Fruit fly (Drosophila melanogaster) whole organism, embryonic: ENCODE results near the gene holn1.
A peak's percentile ranks its signal among the peaks of the same experiment; 100 is the strongest.

Source experiments
- Antp ChIP-seq: fragments of 200-800 bp; sonication (Bioruptor generic); optimal IDR thresholded peaks from 3 replicates; lab custom pipeline; 2016; ENCODE audit warnings: missing biosample characterization, missing genetic modification characterization
- Atf3 ChIP-seq: fragments of 200-800 bp; sonication (Bioruptor generic); optimal IDR thresholded peaks from 3 replicates; lab custom pipeline; 2016; ENCODE audit warnings: missing biosample characterization, missing genetic modification characterization
- BtbVII ChIP-seq: fragments of 200-800 bp; sonication (Bioruptor generic); optimal IDR thresholded peaks from 3 replicates; lab custom pipeline; 2017; ENCODE audit warnings: missing biosample characterization, mild to moderate bottlenecking, missing genetic modification characterization
- C15 ChIP-seq: fragments of 200-800 bp; sonication (Bioruptor generic); IDR thresholded peaks from 3 replicates; pipeline ENCODE4 v1.3.6; 2022; ENCODE audit warnings: missing biosample characterization, missing genetic modification characterization
- CG10209 ChIP-seq: fragments of 200-800 bp; sonication (Bioruptor generic); optimal IDR thresholded peaks from 3 replicates; lab custom pipeline; 2017; ENCODE audit warnings: missing biosample characterization, mild to moderate bottlenecking, missing genetic modification characterization, missing genetic modification reagents
- CG10274 ChIP-seq: fragments of 200-800 bp; sonication (Bioruptor generic); optimal IDR thresholded peaks from 3 replicates; lab custom pipeline; 2017; ENCODE audit warnings: missing biosample characterization, mild to moderate bottlenecking, missing genetic modification characterization
- CG10565 ChIP-seq: fragments of 200-800 bp; sonication (Bioruptor generic); optimal IDR thresholded peaks from 3 replicates; lab custom pipeline; 2016; ENCODE audit warnings: missing biosample characterization, mild to moderate bottlenecking, missing genetic modification characterization
- CG10654 ChIP-seq: fragments of 200-800 bp; sonication (Bioruptor generic); optimal IDR thresholded peaks from 2 replicates; lab custom pipeline; 2016; ENCODE audit warnings: missing biosample characterization, missing genetic modification characterization
- CG10979 ChIP-seq: fragments of 200-800 bp; sonication (Bioruptor generic); optimal IDR thresholded peaks from 2 replicates; lab custom pipeline; 2018; ENCODE audit warnings: missing biosample characterization, mild to moderate bottlenecking, missing genetic modification characterization, moderate library complexity
- CG12391 ChIP-seq: fragments of 200-800 bp; sonication (Bioruptor generic); optimal IDR thresholded peaks from 3 replicates; lab custom pipeline; 2018; ENCODE audit warnings: missing biosample characterization, mild to moderate bottlenecking, missing genetic modification characterization, moderate library complexity
- CG13123 ChIP-seq: fragments of 200-800 bp; sonication (Bioruptor generic); optimal IDR thresholded peaks from 2 replicates; lab custom pipeline; 2016; ENCODE audit warnings: missing biosample characterization, missing genetic modification characterization
- CG13424 ChIP-seq: fragments of 200-800 bp; sonication (Bioruptor generic); optimal IDR thresholded peaks from 2 replicates; lab custom pipeline; 2019; ENCODE audit warnings: missing biosample characterization, mild to moderate bottlenecking, missing genetic modification characterization, moderate library complexity
- CG15696 ChIP-seq: fragments of 200-800 bp; sonication (Bioruptor generic); optimal IDR thresholded peaks from 2 replicates; lab custom pipeline; 2019; ENCODE audit warnings: missing biosample characterization, mild to moderate bottlenecking, missing genetic modification characterization, moderate library complexity
- CG2116 ChIP-seq: fragments of 200-800 bp; sonication (Bioruptor generic); optimal IDR thresholded peaks from 3 replicates; lab custom pipeline; 2018; ENCODE audit warnings: missing biosample characterization, mild to moderate bottlenecking, missing genetic modification characterization
- CG31365 ChIP-seq: fragments of 200-800 bp; sonication (Bioruptor generic); optimal IDR thresholded peaks from 2 replicates; lab custom pipeline; 2018; ENCODE audit warnings: missing biosample characterization, mild to moderate bottlenecking, missing genetic modification characterization
- CG4282 ChIP-seq: fragments of 200-800 bp; sonication (Bioruptor generic); optimal IDR thresholded peaks from 2 replicates; lab custom pipeline; 2016; ENCODE audit warnings: missing biosample characterization, missing genetic modification characterization
- CG4424 ChIP-seq: fragments of 200-800 bp; sonication (Bioruptor generic); optimal IDR thresholded peaks from 3 replicates; lab custom pipeline; 2016; ENCODE audit warnings: missing biosample characterization, missing genetic modification characterization
- CG4730 ChIP-seq: fragments of 200-800 bp; sonication (Bioruptor generic); IDR thresholded peaks from 2 replicates; pipeline ENCODE4 v1.3.6; 2022; ENCODE audit warnings: missing biosample characterization, missing genetic modification characterization
- CG5180 ChIP-seq: fragments of 200-800 bp; sonication (Bioruptor generic); optimal IDR thresholded peaks from 3 replicates; lab custom pipeline; 2017; ENCODE audit warnings: missing biosample characterization, missing genetic modification characterization, mild to moderate bottlenecking, moderate library complexity, missing genetic modification reagents
- CG7556 ChIP-seq: fragments of 200-800 bp; sonication (Bioruptor generic); optimal IDR thresholded peaks from 2 replicates; lab custom pipeline; 2017; ENCODE audit warnings: missing biosample characterization, mild to moderate bottlenecking, missing genetic modification characterization
- CG8089 ChIP-seq: fragments of 200-800 bp; sonication (Bioruptor generic); optimal IDR thresholded peaks from 3 replicates; lab custom pipeline; 2016; ENCODE audit warnings: missing biosample characterization, missing genetic modification characterization
- CG8944 ChIP-seq: fragments of 200-800 bp; sonication (Bioruptor generic); optimal IDR thresholded peaks from 3 replicates; lab custom pipeline; 2016; ENCODE audit warnings: missing biosample characterization, missing genetic modification characterization
- D19B ChIP-seq: fragments of 200-800 bp; sonication (Bioruptor generic); optimal IDR thresholded peaks from 2 replicates; lab custom pipeline; 2017; ENCODE audit warnings: missing biosample characterization, mild to moderate bottlenecking, missing genetic modification characterization
- Dbx ChIP-seq: fragments of 200-800 bp; sonication (Bioruptor generic); IDR thresholded peaks from 3 replicates; pipeline ENCODE4 v1.3.6; 2022; ENCODE audit warnings: missing biosample characterization, missing genetic modification characterization
- Doc3 ChIP-seq: fragments of 200-800 bp; sonication (Bioruptor generic); IDR thresholded peaks from 3 replicates; pipeline ENCODE4 v1.3.6; 2022; ENCODE audit warnings: missing biosample characterization, missing genetic modification characterization; ENCODE audit not compliant: partially characterized antibody
- Drgx ChIP-seq: fragments of 200-800 bp; sonication (Bioruptor generic); IDR thresholded peaks from 2 replicates; pipeline ENCODE4 v1.3.6; 2022; ENCODE audit warnings: missing biosample characterization, missing genetic modification characterization
- Ets97D ChIP-seq: fragments of 200-800 bp; sonication (Bioruptor generic); optimal IDR thresholded peaks from 3 replicates; lab custom pipeline; 2016; ENCODE audit warnings: missing biosample characterization, missing genetic modification characterization
- GATAe ChIP-seq: fragments of 200-800 bp; sonication (Bioruptor generic); conservative IDR thresholded peaks from 2 replicates; pipeline ENCODE4 v1.3.6; 2022; ENCODE audit warnings: missing biosample characterization, missing genetic modification characterization
- H15 ChIP-seq: fragments of 200-800 bp; sonication (Bioruptor generic); IDR thresholded peaks from 3 replicates; pipeline ENCODE4 v1.3.6; 2022; ENCODE audit warnings: missing biosample characterization, missing genetic modification characterization
- HLHmδ ChIP-seq: fragments of 200-800 bp; sonication (Bioruptor generic); optimal IDR thresholded peaks from 2 replicates; lab custom pipeline; 2018; ENCODE audit warnings: missing biosample characterization, mild to moderate bottlenecking, missing genetic modification characterization, moderate library complexity
- Hmr ChIP-seq: fragments of 200-800 bp; sonication (Bioruptor generic); optimal IDR thresholded peaks from 3 replicates; lab custom pipeline; 2017; ENCODE audit warnings: mild to moderate bottlenecking, missing biosample characterization, missing genetic modification reagents, missing genetic modification characterization
- Hr39 ChIP-seq: fragments of >200 bp; optimal IDR thresholded peaks from 2 replicates; lab custom pipeline; 2017
- MESR4 ChIP-seq: fragments of 200-800 bp; sonication (Bioruptor generic); optimal IDR thresholded peaks from 2 replicates; lab custom pipeline; 2018; ENCODE audit warnings: missing biosample characterization, mild to moderate bottlenecking, missing genetic modification characterization, moderate library complexity
- Oaz ChIP-seq: fragments of 200-800 bp; sonication (Bioruptor generic); IDR thresholded peaks from 2 replicates; pipeline ENCODE4 v1.3.6; 2022; ENCODE audit warnings: missing biosample characterization, missing genetic modification characterization
- PHDP ChIP-seq: fragments of 200-800 bp; sonication (Bioruptor generic); optimal IDR thresholded peaks from 3 replicates; lab custom pipeline; 2018; ENCODE audit warnings: missing biosample characterization, mild to moderate bottlenecking, missing genetic modification characterization, moderate library complexity
- Ravus ChIP-seq: fragments of 200-800 bp; sonication (Bioruptor generic); IDR thresholded peaks from 2 replicates; pipeline ENCODE4 v1.3.6; 2022; ENCODE audit warnings: missing biosample characterization, missing genetic modification characterization
- Six4 ChIP-seq: fragments of 200-800 bp; sonication (Bioruptor generic); optimal IDR thresholded peaks from 2 replicates; lab custom pipeline; 2016; ENCODE audit warnings: missing biosample characterization, missing genetic modification characterization
- Sry-β ChIP-seq: fragments of 200-800 bp; sonication (Bioruptor generic); optimal IDR thresholded peaks from 2 replicates; lab custom pipeline; 2018; ENCODE audit warnings: missing biosample characterization, mild to moderate bottlenecking, missing genetic modification characterization, moderate library complexity
- cato ChIP-seq: fragments of 200-800 bp; sonication (Bioruptor generic); optimal IDR thresholded peaks from 2 replicates; lab custom pipeline; 2016; ENCODE audit warnings: missing biosample characterization, missing genetic modification characterization, borderline replicate concordance
- dan ChIP-seq: fragments of 200-800 bp; sonication (Bioruptor generic); IDR thresholded peaks from 2 replicates; pipeline ENCODE4 v1.3.6; 2022; ENCODE audit warnings: missing biosample characterization, missing genetic modification characterization
- eve ChIP-seq, 2 experiments: fragments of >200 bp; optimal IDR thresholded peaks; 2 replicates each; lab custom pipeline; 2017; ENCODE audit warnings: missing biosample characterization in 2 of 2, missing genetic modification characterization in 2 of 2
- exex ChIP-seq: fragments of 200-800 bp; sonication (Bioruptor generic); optimal IDR thresholded peaks from 4 replicates; lab custom pipeline; 2018; ENCODE audit warnings: missing biosample characterization, mild to moderate bottlenecking, missing genetic modification characterization, moderate library complexity
- gem ChIP-seq: fragments of 200-800 bp; sonication (Bioruptor generic); optimal IDR thresholded peaks from 2 replicates; lab custom pipeline; 2019; ENCODE audit warnings: missing biosample characterization, mild to moderate bottlenecking, missing genetic modification characterization, moderate library complexity
- gsb-n ChIP-seq: fragments of 200-800 bp; sonication (Bioruptor generic); optimal IDR thresholded peaks from 3 replicates; lab custom pipeline; 2018; ENCODE audit warnings: missing biosample characterization, mild to moderate bottlenecking, missing genetic modification characterization
- inv ChIP-seq: fragments of 200-800 bp; sonication (Bioruptor generic); IDR thresholded peaks from 2 replicates; pipeline ENCODE4 v1.3.6; 2022; ENCODE audit warnings: missing biosample characterization, missing genetic modification characterization; ENCODE audit not compliant: partially characterized antibody
- jing ChIP-seq: fragments of 200-800 bp; sonication (Bioruptor generic); optimal IDR thresholded peaks from 2 replicates; lab custom pipeline; 2018; ENCODE audit warnings: missing biosample characterization, mild to moderate bottlenecking, missing genetic modification characterization
- kay ChIP-seq: fragments of 200-800 bp; sonication (Bioruptor generic); optimal IDR thresholded peaks from 2 replicates; lab custom pipeline; 2016; ENCODE audit warnings: missing biosample characterization, missing genetic modification characterization
- klu ChIP-seq: fragments of 200-800 bp; sonication (Bioruptor generic); IDR thresholded peaks from 2 replicates; pipeline ENCODE4 v1.3.6; 2022; ENCODE audit warnings: missing biosample characterization, missing genetic modification characterization
- pros ChIP-seq: fragments of 200-800 bp; sonication (Bioruptor generic); optimal IDR thresholded peaks from 3 replicates; lab custom pipeline; 2019; ENCODE audit warnings: missing biosample characterization, mild to moderate bottlenecking, missing genetic modification characterization, moderate library complexity
- run ChIP-seq: fragments of 200-800 bp; sonication (Bioruptor generic); optimal IDR thresholded peaks from 3 replicates; lab custom pipeline; 2018; ENCODE audit warnings: missing biosample characterization, mild to moderate bottlenecking, missing genetic modification characterization
- sisA ChIP-seq: fragments of 200-800 bp; sonication (Bioruptor generic); IDR thresholded peaks from 2 replicates; pipeline ENCODE4 v1.3.6; 2022; ENCODE audit warnings: missing biosample characterization, missing genetic modification characterization
- zfh1 ChIP-seq: fragments of 200-800 bp; sonication (Bioruptor generic); IDR thresholded peaks from 3 replicates; pipeline ENCODE4 v1.3.6; 2022; ENCODE audit warnings: missing biosample characterization, missing genetic modification characterization

holn1 gene

DNA sequence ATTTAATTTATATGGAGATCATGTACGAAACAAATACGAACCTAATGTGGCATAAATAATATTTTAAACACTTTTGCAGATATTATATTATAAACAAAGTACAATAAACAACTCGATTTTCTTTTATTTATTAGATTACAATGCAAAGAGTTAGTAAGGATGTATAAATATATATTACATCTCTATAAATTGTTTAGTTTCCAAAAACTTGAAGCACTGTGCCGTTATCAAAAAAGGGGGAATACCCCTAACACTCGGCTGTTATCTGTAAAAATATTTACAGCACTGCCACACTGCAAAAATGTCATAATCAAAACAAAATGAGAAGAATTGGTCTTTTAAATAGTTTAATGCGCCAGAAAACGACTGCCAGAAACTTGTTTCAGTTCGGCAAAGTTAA, 7.3 kb upstream of the holn1 start, which contains the start of gene CG5188 (continued):
- TF ChIP-seq CG15696: peak; percentile 17
- no peak for TF ChIP-seq jing (GFP tag; lab: Kevin White, UChicago)
- no peak for TF ChIP-seq CG10565 (GFP tag; lab: Kevin White, UChicago)
- TF ChIP-seq CG2116 (GFP tag; lab: Kevin White, UChicago): peak; percentile 23
- TF ChIP-seq zfh1 (GFP tag; lab: Robert Waterston, UW): peak; percentile 37; the same call in 1 of the 3 replicates
- peak; percentile 64 for TF ChIP-seq CG13424 (tag; lab: Kevin White, UChicago)
- TF ChIP-seq CG8944 (GFP tag; lab: Kevin White, UChicago): no peak
- TF ChIP-seq kay (GFP tag; lab: Kevin White, UChicago): no peak
- TF ChIP-seq CG10274 (GFP tag; lab: Kevin White, UChicago): no peak
- TF ChIP-seq HLHmδ (GFP tag; lab: Kevin White, UChicago): no peak
- TF ChIP-seq CG5180 (GFP tag; lab: Kevin White, UChicago): no peak
- no peak for TF ChIP-seq Doc3 (GFP tag; lab: Robert Waterston, UW)
- TF ChIP-seq Sry-β: no peak
- no peak; the same call in 1 of the 2 replicates for TF ChIP-seq GATAe (GFP tag; lab: Robert Waterston, UW)
- no peak for TF ChIP-seq H15
- no peak for TF ChIP-seq Ets97D (GFP tag; lab: Kevin White, UChicago)
- TF ChIP-seq CG4282 (GFP tag; lab: Kevin White, UChicago): peak; percentile 6
- TF ChIP-seq CG31365 (tag; lab: Kevin White, UChicago): no peak
- TF ChIP-seq Atf3 (GFP tag; lab: Kevin White, UChicago): no peak
- TF ChIP-seq CG13123 (GFP tag; lab: Kevin White, UChicago): peak; percentile 3
- TF ChIP-seq Hmr: no peak
- TF ChIP-seq eve (GFP tag; optimal IDR thresholded peaks at IDR 0.05; lab: Kevin White, UChicago): no peak
- no peak for TF ChIP-seq CG10209 (GFP tag; lab: Kevin White, UChicago)
- no peak for TF ChIP-seq CG4730 (GFP tag; lab: Robert Waterston, UW)
- no peak for TF ChIP-seq Ravus
- peak; percentile 43 for TF ChIP-seq MESR4 (GFP tag; lab: Kevin White, UChicago)
- TF ChIP-seq exex (tag; lab: Kevin White, UChicago): no peak
- no peak for TF ChIP-seq C15 (GFP tag; lab: Robert Waterston, UW)
- TF ChIP-seq gsb-n: no peak
- no peak for TF ChIP-seq D19B
- peak; percentile 52 for TF ChIP-seq CG10979 (tag; lab: Kevin White, UChicago)
- TF ChIP-seq CG8089: no peak
- no peak for TF ChIP-seq dan (GFP tag; lab: Robert Waterston, UW)
- no peak for TF ChIP-seq inv (GFP tag; lab: Robert Waterston, UW)
- TF ChIP-seq CG7556 (GFP tag; lab: Kevin White, UChicago): peak; percentile 60
- TF ChIP-seq CG12391 (tag; lab: Kevin White, UChicago): peak; percentile 67
- no peak for TF ChIP-seq Oaz
- peak; percentile 10 for TF ChIP-seq Six4 (GFP tag; lab: Kevin White, UChicago)
- peak; percentile 74 for TF ChIP-seq gem
- no peak for TF ChIP-seq BtbVII (GFP tag; lab: Kevin White, UChicago)
- TF ChIP-seq CG10654 (GFP tag; lab: Kevin White, UChicago): peak; percentile 26
- no peak for TF ChIP-seq pros (GFP tag; lab: Kevin White, UChicago)
- TF ChIP-seq Antp (GFP tag; lab: Kevin White, UChicago): no peak
- TF ChIP-seq CG4424 (GFP tag; lab: Kevin White, UChicago): peak; percentile 19
- TF ChIP-seq Hr39 (lab: Kevin White, UChicago): no peak
- no peak for TF ChIP-seq run
- no peak for TF ChIP-seq cato (GFP tag; lab: Kevin White, UChicago)
- peak; percentile 44; the same call in 1 of the 2 replicates for TF ChIP-seq Drgx (GFP tag; lab: Robert Waterston, UW)
- TF ChIP-seq PHDP (tag; lab: Kevin White, UChicago): peak; percentile 63
- no peak for TF ChIP-seq klu (GFP tag; lab: Robert Waterston, UW)
- TF ChIP-seq sisA (GFP tag; lab: Robert Waterston, UW): no peak; the same call in 1 of the 2 replicates
- peak; percentile 66; the same call in 1 of the 3 replicates for TF ChIP-seq Dbx (GFP tag; lab: Robert Waterston, UW)
